Worm (Caenorhabditis elegans): ENCODE results near the gene eri-9.

DNA sequence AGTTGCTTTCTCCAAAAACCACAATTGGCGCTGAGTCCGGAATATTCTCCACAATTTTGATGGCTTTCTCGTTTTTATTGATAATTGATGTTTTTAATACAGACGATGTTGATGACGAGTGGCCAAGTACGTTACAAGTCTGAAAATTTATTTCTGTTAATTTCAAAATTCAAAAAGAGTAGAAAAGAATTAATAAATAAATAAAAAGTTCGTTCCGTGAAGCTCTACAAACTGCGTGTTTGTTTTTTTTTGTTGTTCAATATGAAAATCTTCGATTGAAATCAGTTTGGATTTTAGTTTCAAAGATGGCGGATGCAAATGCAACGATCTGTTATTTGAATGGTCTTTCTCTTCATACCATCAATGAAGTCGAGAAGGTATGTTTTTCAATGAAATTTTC is 21.3 kb upstream of the eri-9 start, which contains the start of gene F26F4.2:
- TF ChIP-seq ztf-29 (GFP tag; IDR thresholded peaks at IDR 0.05): no peak
- TF ChIP-seq T22C8.4 (GFP tag; IDR thresholded peaks at IDR 0.05): no peak
- TF ChIP-seq med-1 (GFP tag; optimal IDR thresholded peaks at IDR 0.05; ENCODE audit: insufficient read depth): no peak
- no peak for TF ChIP-seq ref-1 (GFP tag; conservative IDR thresholded peaks at IDR 0.05)

Measured in whole organism, midembryonic.